Worm (Caenorhabditis elegans) whole organism, L1 larva: ENCODE results near the gene F58B4.2.

Experiments used
- aha-1 ChIP-seq: fragments of 150-350 bp; optimal IDR thresholded peaks from 2 replicates; lab custom pipeline; 2014; ENCODE audit warnings: missing biosample characterization, missing genetic modification characterization
- blmp-1 ChIP-seq: fragments of 150-350 bp; optimal IDR thresholded peaks from 2 replicates; lab custom pipeline; 2014; ENCODE audit warnings: missing biosample characterization, missing genetic modification characterization
- ces-1 ChIP-seq: fragments of 150-350 bp; optimal IDR thresholded peaks from 2 replicates; lab custom pipeline; 2014; ENCODE audit warnings: missing biosample characterization, missing genetic modification reagents, missing genetic modification characterization
- dpl-1 ChIP-seq, 3 experiments: fragments of 150-350 bp in 2 of 3; sonication (generic microtip) in 1 of 3; optimal IDR thresholded peaks; 2 replicates each; lab custom pipeline; 2014 to 2017; ENCODE audit warnings: missing biosample characterization in 3 of 3, missing genetic modification characterization in 3 of 3, missing genetic modification reagents in 3 of 3
- lin-13 ChIP-seq: fragments of 150-350 bp; optimal IDR thresholded peaks from 2 replicates; lab custom pipeline; 2014; ENCODE audit warnings: missing biosample characterization, missing genetic modification reagents, missing genetic modification characterization
- nhr-11 ChIP-seq: fragments of 150-350 bp; optimal IDR thresholded peaks from 2 replicates; lab custom pipeline; 2014; ENCODE audit warnings: missing biosample characterization, missing genetic modification characterization
- nhr-12 ChIP-seq: sonication (generic microtip); optimal IDR thresholded peaks from 2 replicates; lab custom pipeline; 2017; ENCODE audit warnings: missing biosample characterization, missing genetic modification characterization
- nhr-85 ChIP-seq: sonication (generic microtip); peaks from one replicate; lab custom pipeline; 2016; ENCODE audit warnings: missing genetic modification characterization, inconsistent platforms, missing compliant biosample characterization
- unc-62 ChIP-seq: fragments of 150-350 bp; optimal IDR thresholded peaks from 2 replicates; lab custom pipeline; 2014; ENCODE audit warnings: missing biosample characterization, missing genetic modification reagents, missing genetic modification characterization

ce11 chrV:10951655-10952278, 33.5 kb upstream of the F58B4.2 start, which contains the start of gene F17C11.4:
- TF ChIP-seq ces-1 (GFP tag; lab: Kevin White, UChicago) (no peak), nhr-85 (tag; lab: Kevin White, UChicago) (peak; percentile 98), unc-62 (GFP tag; lab: Kevin White, UChicago) (no peak), lin-13 (GFP tag; lab: Kevin White, UChicago) (peak; percentile 78), aha-1 (tag; lab: Kevin White, UChicago) (no peak), blmp-1 (peak; percentile 93), nhr-11 (tag; lab: Kevin White, UChicago) (peak; percentile 42), dpl-1 (GFP tag; optimal IDR thresholded peaks at IDR 0.05; lab: Kevin White, UChicago) (peak; percentile 48 to 63 (median 55)), nhr-12 (tag; lab: Kevin White, UChicago) (no peak)
